Worm (Caenorhabditis elegans): ENCODE results near the gene bckd-1A.
A peak's percentile ranks its signal among the peaks of the same experiment; 100 is the strongest.

bckd-1A gene

DNA sequence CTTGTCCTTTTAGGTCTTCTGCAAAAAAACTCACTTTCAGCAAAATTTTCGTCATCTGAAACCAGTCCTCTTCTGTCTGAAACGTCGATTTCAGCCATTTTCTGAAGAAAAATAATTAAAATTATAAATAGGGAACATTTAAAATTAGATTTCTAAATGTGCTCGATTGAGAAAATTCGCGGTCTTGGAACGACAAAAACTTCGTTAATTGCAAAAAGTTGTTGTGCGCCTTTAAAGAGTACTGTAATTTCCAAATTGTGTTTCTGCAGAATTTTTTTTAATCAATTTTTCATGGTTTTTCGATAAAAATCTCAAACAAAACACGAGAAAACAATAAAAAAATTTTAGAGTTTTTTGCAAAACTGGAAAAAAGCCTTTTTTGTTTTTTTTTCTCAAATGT, 5.4 kb downstream of the bckd-1A start, which contains the start of gene ttm-1:
TSS of gene ttm-1 (minus strand) at position 101 of the 400 bp plus-strand sequence.
- no peak for TF ChIP-seq snpc-1.3 (tag; optimal IDR thresholded peaks at IDR 0.05; ENCODE audit: insufficient read depth)
- TF ChIP-seq hlh-26 (GFP tag; conservative IDR thresholded peaks at IDR 0.05), result no peak
- TF ChIP-seq rec-8 (tag; optimal IDR thresholded peaks at IDR 0.05), result no peak
- TF ChIP-seq madf-6 (GFP tag; IDR thresholded peaks at IDR 0.05), result no peak
- no peak for TF ChIP-seq ztf-3 (GFP tag; optimal IDR thresholded peaks at IDR 0.05)

DNA sequence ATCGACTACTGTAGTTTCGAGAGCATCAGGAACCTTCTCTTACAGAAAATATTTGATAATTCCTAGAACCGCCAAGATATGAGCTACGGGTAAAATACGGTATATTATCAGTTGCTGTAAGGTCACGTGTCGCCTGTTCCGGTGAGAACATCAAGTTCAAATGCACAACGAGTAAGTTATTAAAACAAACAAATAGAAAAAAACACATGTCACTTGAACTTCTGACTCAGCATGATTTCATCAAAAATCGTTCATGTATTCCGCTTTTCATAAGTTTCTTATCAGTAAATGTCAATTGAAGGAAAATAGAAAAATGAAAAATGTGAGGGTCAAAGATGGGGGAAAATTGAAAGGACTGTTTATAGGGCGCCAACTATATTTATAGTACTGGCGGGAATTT, 11.6 kb downstream of the bckd-1A start:
- TF ChIP-seq let-526 (GFP tag; IDR thresholded peaks at IDR 0.05), result no peak
- no peak for TF ChIP-seq ZK185.1 (tag; optimal IDR thresholded peaks at IDR 0.05; ENCODE audit: poor library complexity, severe bottlenecking)
- TF ChIP-seq mcd-1 (GFP tag; IDR thresholded peaks at IDR 0.05), result no peak
- no peak for TF ChIP-seq egrh-3 (GFP tag; IDR thresholded peaks at IDR 0.05)
- peak; percentile 54 for TF ChIP-seq pha-4 (tag; optimal IDR thresholded peaks at IDR 0.05)
- no peak for TF ChIP-seq lag-1 (GFP tag; IDR thresholded peaks at IDR 0.05)
- TF ChIP-seq nhr-80 (tag; optimal IDR thresholded peaks at IDR 0.05), result peak; percentile 73
- no peak for TF ChIP-seq zfh-2 (GFP tag; conservative IDR thresholded peaks at IDR 0.05)
- no peak for TF ChIP-seq cebp-1 (GFP tag; IDR thresholded peaks at IDR 0.05)
- TF ChIP-seq cebp-1 (tag; optimal IDR thresholded peaks at IDR 0.05), result peak; percentile 25
- peak; percentile 74 for TF ChIP-seq unc-62 (GFP tag; optimal IDR thresholded peaks at IDR 0.05)

DNA sequence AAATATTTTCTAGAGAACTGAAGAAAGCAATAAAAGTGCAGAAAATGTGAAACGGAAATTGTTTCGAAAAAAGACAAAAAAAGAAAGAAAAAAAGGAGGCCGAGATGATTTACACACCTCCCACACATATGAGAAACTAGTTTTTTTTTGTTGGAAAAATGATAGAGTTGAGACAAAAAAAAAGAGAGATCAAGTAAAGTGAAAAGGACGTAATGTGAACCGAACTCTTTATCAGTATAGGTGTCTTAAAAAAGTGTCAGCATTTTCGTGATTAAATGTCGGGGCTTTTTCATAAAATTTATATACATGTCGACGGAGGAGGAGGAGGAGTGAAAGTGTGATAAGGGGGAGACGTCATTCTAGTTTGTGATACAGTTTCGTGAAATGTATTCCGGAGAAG, 13.0 kb downstream of the bckd-1A start:
- TF ChIP-seq madf-6 (GFP tag; IDR thresholded peaks at IDR 0.05) (no peak), nhr-80 (tag; optimal IDR thresholded peaks at IDR 0.05) (peak; percentile 80), dox-1 (GFP tag; IDR thresholded peaks at IDR 0.05) (peak; percentile 29; the same call in 1 of the 2 replicates), egl-44 (GFP tag; IDR thresholded peaks at IDR 0.05) (no peak), F57A8.1 (GFP tag; optimal IDR thresholded peaks at IDR 0.05) (no peak)

DNA sequence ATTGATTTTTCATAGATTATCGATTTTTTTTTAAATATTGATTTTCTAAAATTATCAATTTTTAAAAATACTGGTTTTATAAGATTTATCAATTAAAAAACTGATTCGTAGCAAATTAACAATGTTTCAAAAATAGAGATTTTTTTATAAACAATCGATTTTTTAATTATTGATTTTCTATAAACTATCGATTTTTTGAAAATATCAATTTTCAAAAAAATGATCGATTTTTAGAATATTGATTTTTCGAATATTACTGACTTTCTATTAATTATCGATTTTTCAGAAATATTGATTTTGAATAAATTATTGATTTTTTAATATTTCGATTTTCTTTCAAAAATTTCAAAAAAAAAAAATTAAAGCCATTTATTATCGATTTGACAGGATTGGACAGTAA, 19.7 kb downstream of the bckd-1A start:
- TF ChIP-seq ztf-18 (tag; optimal IDR thresholded peaks at IDR 0.05) (no peak), B0261.1 (tag; optimal IDR thresholded peaks at IDR 0.05) (no peak), F10E7.11 (tag; optimal IDR thresholded peaks at IDR 0.05) (no peak), ZK185.1 (tag; optimal IDR thresholded peaks at IDR 0.05; ENCODE audit: poor library complexity, severe bottlenecking) (no peak), F57A8.1 (GFP tag; optimal IDR thresholded peaks at IDR 0.05) (no peak), let-526 (GFP tag; IDR thresholded peaks at IDR 0.05) (no peak), ztf-25 (GFP tag; IDR thresholded peaks at IDR 0.05) (no peak), xnd-1 (tag; optimal IDR thresholded peaks at IDR 0.05) (no peak), nhr-27 (tag; optimal IDR thresholded peaks at IDR 0.05) (no peak), fkh-3 (tag; optimal IDR thresholded peaks at IDR 0.05) (no peak), akir-1 (GFP tag; optimal IDR thresholded peaks at IDR 0.05) (no peak), snpc-1.1 (tag; optimal IDR thresholded peaks at IDR 0.05; ENCODE audit: insufficient read depth) (no peak), F37B4.10 (GFP tag; IDR thresholded peaks at IDR 0.05) (no peak), sea-2 (GFP tag; IDR thresholded peaks at IDR 0.05) (no peak), mel-28 (tag; optimal IDR thresholded peaks at IDR 0.05; ENCODE audit: borderline replicate concordance) (no peak), rec-8 (tag; optimal IDR thresholded peaks at IDR 0.05) (no peak)

Measured in whole organism, young adult.